Fruit fly (Drosophila melanogaster) whole organism, wandering third instar larva: ENCODE data around the gene CG42323.
A peak's percentile ranks its signal among the peaks of the same experiment; 100 is the strongest.

Experiments used
- Abd-B ChIP-seq: fragments of >200 bp; optimal IDR thresholded peaks from 2 replicates; lab custom pipeline; 2017; ENCODE audit warnings: missing biosample characterization, missing genetic modification characterization
- CG9705 ChIP-seq: fragments of 200-800 bp; sonication (Bioruptor generic); optimal IDR thresholded peaks from 2 replicates; lab custom pipeline; 2018; ENCODE audit warnings: missing biosample characterization, mild to moderate bottlenecking, missing genetic modification characterization
- CrebA ChIP-seq: fragments of 200-800 bp; sonication (Bioruptor generic); optimal IDR thresholded peaks from 2 replicates; lab custom pipeline; 2016; ENCODE audit warnings: missing biosample characterization, mild to moderate bottlenecking, missing genetic modification characterization, borderline replicate concordance
- Dfd ChIP-seq: fragments of >200 bp; optimal IDR thresholded peaks from 2 replicates; lab custom pipeline; 2017; ENCODE audit warnings: missing biosample characterization, missing genetic modification characterization
- Dif ChIP-seq: fragments of 200-275, 200-300 bp; sonication (Bioruptor generic); optimal IDR thresholded peaks from 2 replicates; lab custom pipeline; 2018; ENCODE audit warnings: missing biosample characterization, missing genetic modification characterization; ENCODE audit not compliant: partially characterized antibody
- GATAd ChIP-seq: sonication (Bioruptor generic); optimal IDR thresholded peaks from 2 replicates; lab custom pipeline; 2016; ENCODE audit warnings: missing biosample characterization, missing genetic modification characterization
- HLH106 ChIP-seq: fragments of 200-800 bp; optimal IDR thresholded peaks from 3 replicates; lab custom pipeline; 2019; ENCODE audit warnings: missing biosample characterization, mild to moderate bottlenecking, missing genetic modification characterization, moderate library complexity
- Hnf4 ChIP-seq: fragments of 200-800 bp; sonication (Bioruptor generic); optimal IDR thresholded peaks from 2 replicates; lab custom pipeline; 2016; ENCODE audit warnings: missing biosample characterization, mild to moderate bottlenecking, missing genetic modification characterization
- Hr78 ChIP-seq: fragments of >200 bp; optimal IDR thresholded peaks from 2 replicates; lab custom pipeline; 2017; ENCODE audit warnings: missing biosample characterization, missing genetic modification characterization
- Hr83 ChIP-seq: fragments of 200-300 bp; sonication (Bioruptor generic); optimal IDR thresholded peaks from 2 replicates; lab custom pipeline; 2016; ENCODE audit warnings: missing biosample characterization, mild to moderate bottlenecking, missing genetic modification characterization, moderate library complexity; ENCODE audit not compliant: poor library complexity, severe bottlenecking
- Jra ChIP-seq: sonication (Bioruptor generic); optimal IDR thresholded peaks from 2 replicates; lab custom pipeline; 2016; ENCODE audit warnings: missing biosample characterization, missing genetic modification characterization
- Mio ChIP-seq: sonication (Bioruptor generic); optimal IDR thresholded peaks from 2 replicates; lab custom pipeline; 2016; ENCODE audit warnings: missing biosample characterization, missing genetic modification characterization
- Myc ChIP-seq: fragments of >200 bp; optimal IDR thresholded peaks from 2 replicates; lab custom pipeline; 2017
- OdsH ChIP-seq: fragments of 200-800 bp; sonication (Bioruptor generic); optimal IDR thresholded peaks from 2 replicates; lab custom pipeline; 2016; ENCODE audit warnings: missing biosample characterization, mild to moderate bottlenecking, missing genetic modification characterization
- Rel ChIP-seq, 2 experiments: fragments of 200-800 bp; sonication (Bioruptor generic) in 1 of 2; optimal IDR thresholded peaks; 2 replicates in 1 of 2; 3 replicates in 1 of 2; lab custom pipeline; 2016 to 2019; ENCODE audit warnings: mild to moderate bottlenecking in 2 of 2, missing biosample characterization in 2 of 2, missing genetic modification characterization in 2 of 2, moderate library complexity in 1 of 2
- Sp1 ChIP-seq: fragments of 200-800 bp; sonication (Bioruptor generic); optimal IDR thresholded peaks from 3 replicates; lab custom pipeline; 2019; ENCODE audit warnings: missing biosample characterization, mild to moderate bottlenecking, missing genetic modification characterization, moderate library complexity
- Vsx2 ChIP-seq: fragments of 200-300, 225-300 bp; sonication (Bioruptor generic); optimal IDR thresholded peaks from 2 replicates; lab custom pipeline; 2018; ENCODE audit warnings: missing biosample characterization, missing genetic modification characterization; ENCODE audit not compliant: partially characterized antibody
- br ChIP-seq: fragments of 200-800 bp; sonication (Bioruptor generic); optimal IDR thresholded peaks from 2 replicates; lab custom pipeline; 2016; ENCODE audit warnings: missing biosample characterization, missing genetic modification characterization
- brk ChIP-seq: fragments of 200-800 bp; sonication (Bioruptor generic); optimal IDR thresholded peaks from 2 replicates; lab custom pipeline; 2016; ENCODE audit warnings: missing biosample characterization, mild to moderate bottlenecking, missing genetic modification characterization
- dl ChIP-seq, 2 experiments: fragments of 175-275, 200-275 bp in 1 of 2; fragments of 200-275 bp in 1 of 2; sonication (Bioruptor generic); optimal IDR thresholded peaks; lab custom pipeline; 2018; ENCODE audit warnings: mild to moderate bottlenecking in 2 of 2, missing biosample characterization in 2 of 2, missing genetic modification characterization in 2 of 2, moderate library complexity in 2 of 2; ENCODE audit not compliant: partially characterized antibody in 2 of 2, insufficient read depth in 1 of 2
- dmrt93B ChIP-seq: fragments of 200-800 bp; sonication (Bioruptor generic); optimal IDR thresholded peaks from 2 replicates; lab custom pipeline; 2018; ENCODE audit warnings: missing biosample characterization, mild to moderate bottlenecking, missing genetic modification characterization
- dsf ChIP-seq: sonication (Bioruptor generic); optimal IDR thresholded peaks from 2 replicates; lab custom pipeline; 2016; ENCODE audit warnings: missing biosample characterization, missing genetic modification characterization, borderline replicate concordance
- ey ChIP-seq: fragments of 200-800 bp; sonication (Bioruptor generic); optimal IDR thresholded peaks from 2 replicates; lab custom pipeline; 2016; ENCODE audit warnings: missing biosample characterization, missing genetic modification characterization
- fru ChIP-seq: fragments of 200-800 bp; sonication (Bioruptor generic); optimal IDR thresholded peaks from 3 replicates; lab custom pipeline; 2016; ENCODE audit warnings: missing biosample characterization, mild to moderate bottlenecking, missing genetic modification characterization
- h ChIP-seq: fragments of 200-800 bp; sonication (Bioruptor generic); optimal IDR thresholded peaks from 3 replicates; lab custom pipeline; 2016; ENCODE audit warnings: missing biosample characterization, mild to moderate bottlenecking, missing genetic modification characterization
- jim ChIP-seq: fragments of 175-275, 200-325 bp; sonication (Bioruptor generic); optimal IDR thresholded peaks from 2 replicates; lab custom pipeline; 2016; ENCODE audit warnings: missing biosample characterization, mild to moderate bottlenecking, missing genetic modification characterization
- pan ChIP-seq: fragments of >200 bp; optimal IDR thresholded peaks from 2 replicates; lab custom pipeline; 2017
- rgr ChIP-seq: fragments of 200-800 bp; sonication (Bioruptor generic); optimal IDR thresholded peaks from 3 replicates; lab custom pipeline; 2016; ENCODE audit warnings: missing biosample characterization, mild to moderate bottlenecking, missing genetic modification characterization
- sage ChIP-seq: fragments of 200-800 bp; sonication (Bioruptor generic); optimal IDR thresholded peaks from 2 replicates; lab custom pipeline; 2016; ENCODE audit warnings: missing biosample characterization, mild to moderate bottlenecking, missing genetic modification characterization
- sv ChIP-seq: fragments of 200-800 bp; sonication (Bioruptor generic); optimal IDR thresholded peaks from 3 replicates; lab custom pipeline; 2016; ENCODE audit warnings: missing biosample characterization, missing genetic modification characterization
- usp ChIP-seq: fragments of >200 bp; optimal IDR thresholded peaks from 2 replicates; lab custom pipeline; 2017; ENCODE audit warnings: missing biosample characterization, missing genetic modification characterization
- woc ChIP-seq: sonication (Bioruptor generic); optimal IDR thresholded peaks from 2 replicates; lab custom pipeline; 2016; ENCODE audit warnings: missing biosample characterization, mild to moderate bottlenecking, missing genetic modification characterization

Gene CG42323

DNA sequence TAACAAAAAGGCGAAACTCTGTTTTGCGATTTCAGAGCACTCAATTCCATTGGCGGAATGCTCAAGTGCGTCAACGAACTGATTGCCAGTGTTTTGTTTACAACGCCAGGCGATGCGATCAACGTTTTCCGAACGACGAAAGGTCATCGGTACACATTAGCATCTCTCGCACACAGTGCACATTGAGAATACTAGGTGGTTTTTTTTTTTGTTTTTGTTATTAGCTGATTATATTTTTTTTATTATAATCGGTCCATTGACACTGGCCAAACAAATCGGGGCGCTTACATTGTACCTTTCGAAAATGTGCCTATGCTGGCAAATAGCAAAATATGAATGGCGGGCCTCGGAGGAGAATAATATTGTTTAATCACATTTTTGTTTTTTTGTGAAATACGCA, 27.1 kb upstream of the CG42323 start:
- TF ChIP-seq GATAd, result no peak
- TF ChIP-seq Rel (GFP tag; optimal IDR thresholded peaks at IDR 0.05; lab: Kevin White, UChicago), result no peak
- TF ChIP-seq Rel (tag; optimal IDR thresholded peaks at IDR 0.05; lab: Kevin White, UChicago), result peak; percentile 40
- TF ChIP-seq Hnf4 (GFP tag; lab: Kevin White, UChicago), result no peak
- TF ChIP-seq, all 38 proteins: peak for 1

- TF ChIP-seq CG9705 (GFP tag; lab: Kevin White, UChicago), result no peak
- TF ChIP-seq Vsx2, result no peak
- TF ChIP-seq Dfd, result no peak
- TF ChIP-seq Hr83 (GFP tag; lab: Kevin White, UChicago), result no peak
- TF ChIP-seq Jra, result no peak
- no peak for TF ChIP-seq CrebA (GFP tag; lab: Kevin White, UChicago)
- TF ChIP-seq Hr78 (GFP tag; lab: Kevin White, UChicago), result no peak
- TF ChIP-seq h (GFP tag; lab: Kevin White, UChicago), result no peak
- no peak for TF ChIP-seq ey
- TF ChIP-seq Dif (GFP tag; lab: Kevin White, UChicago), result no peak
- no peak for TF ChIP-seq usp
- no peak for TF ChIP-seq pan (lab: Kevin White, UChicago)
- no peak for TF ChIP-seq brk (GFP tag; lab: Kevin White, UChicago)
- TF ChIP-seq dmrt93B (GFP tag; lab: Kevin White, UChicago), result no peak
- no peak for TF ChIP-seq Rel (GFP tag; optimal IDR thresholded peaks at IDR 0.05; lab: Kevin White, UChicago)
- no peak for TF ChIP-seq Rel (tag; optimal IDR thresholded peaks at IDR 0.05; lab: Kevin White, UChicago)
These were observed 22.2 kb upstream of the CG42323 start, which contains the start of gene CG34328 for dm6 chrX:18399965-18400364. CG34328 (minus strand) TSS chrX:18400065.

- no peak for TF ChIP-seq CrebA (GFP tag; lab: Kevin White, UChicago)
- no peak for TF ChIP-seq Rel (GFP tag; optimal IDR thresholded peaks at IDR 0.05; lab: Kevin White, UChicago)
- TF ChIP-seq Rel (tag; optimal IDR thresholded peaks at IDR 0.05; lab: Kevin White, UChicago), result peak; percentile 50
- TF ChIP-seq, all 38 proteins: peak for 1
These were observed 19.6 kb upstream of the CG42323 start for dm6 chrX:18402564-18402963.

DNA sequence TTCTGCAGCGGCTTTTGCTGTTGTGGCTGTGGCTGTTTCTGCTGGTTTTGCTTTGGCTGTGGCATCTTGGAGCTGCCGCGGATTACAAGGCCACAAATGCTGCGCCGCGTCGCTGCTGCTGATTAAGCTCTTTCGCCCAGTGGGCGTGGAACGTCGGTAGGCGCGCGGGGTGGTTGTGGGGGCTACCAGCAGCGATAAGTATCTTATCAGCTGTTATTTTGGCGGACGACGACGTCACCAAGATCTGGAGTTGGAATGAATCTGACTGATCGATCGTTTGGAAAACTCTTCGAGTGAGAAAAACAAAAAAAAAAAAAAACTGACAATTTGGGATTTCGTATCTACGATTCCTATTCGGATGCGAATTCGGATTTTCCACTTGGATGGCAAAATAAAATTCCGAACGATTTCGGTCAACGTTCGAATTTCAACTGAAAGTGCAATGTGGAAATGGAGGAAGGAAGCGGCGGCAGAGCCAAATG, 18.0 kb upstream of the CG42323 start:
- TF ChIP-seq h (GFP tag; lab: Kevin White, UChicago) (no peak), fru (GFP tag; lab: Kevin White, UChicago) (no peak), Jra (no peak), br (no peak), HLH106 (tag; lab: Kevin White, UChicago) (no peak), CrebA (GFP tag; lab: Kevin White, UChicago) (no peak), dl (GFP tag; optimal IDR thresholded peaks at IDR 0.05; lab: Kevin White, UChicago; ENCODE audit: insufficient read depth in 1 of 2, partially characterized antibody in 2 of 2) (no peak), Abd-B (no peak), Dfd (no peak), Rel (GFP tag; optimal IDR thresholded peaks at IDR 0.05; lab: Kevin White, UChicago) (no peak), Rel (tag; optimal IDR thresholded peaks at IDR 0.05; lab: Kevin White, UChicago) (peak; percentile 3), Hnf4 (GFP tag; lab: Kevin White, UChicago) (no peak), GATAd (no peak), Dif (GFP tag; lab: Kevin White, UChicago) (peak; percentile 22)
- TF ChIP-seq, all 38 proteins: peak for 2

DNA sequence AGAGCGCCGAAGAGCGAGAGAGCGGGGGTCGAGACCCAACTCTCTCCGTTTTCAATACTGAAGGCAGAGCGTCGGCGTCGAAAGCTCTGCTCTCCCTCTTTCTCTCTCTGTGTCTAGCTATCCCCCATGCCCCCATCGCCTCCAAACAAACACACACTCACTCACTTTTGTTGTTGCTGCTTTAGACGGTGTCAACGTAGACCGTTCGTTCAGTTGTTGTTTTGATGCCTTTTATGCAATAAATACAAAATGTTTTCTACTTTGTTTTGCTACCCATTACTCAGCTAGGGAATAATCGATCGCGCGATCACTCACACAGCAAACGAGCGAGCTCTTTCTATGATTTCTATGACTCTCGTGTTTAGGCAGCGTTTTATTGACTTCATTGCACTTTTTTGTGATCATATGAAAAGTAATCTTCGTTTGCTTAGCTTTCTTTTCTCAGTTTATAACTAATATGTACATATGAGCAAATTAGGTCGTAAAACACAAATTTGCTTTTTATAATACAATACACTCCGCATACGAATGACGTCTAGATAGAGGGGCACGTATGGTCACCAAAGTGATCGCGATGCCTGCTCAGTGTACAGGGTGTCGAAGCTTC, 17.5 kb upstream of the CG42323 start:
- TF ChIP-seq Mio (GFP tag; lab: Kevin White, UChicago) (no peak), Hnf4 (GFP tag; lab: Kevin White, UChicago) (peak; percentile 15), Hr78 (GFP tag; lab: Kevin White, UChicago) (no peak), woc (GFP tag; lab: Kevin White, UChicago) (no peak), Sp1 (GFP tag; lab: Kevin White, UChicago) (no peak), dmrt93B (GFP tag; lab: Kevin White, UChicago) (no peak), rgr (GFP tag; lab: Kevin White, UChicago) (no peak), pan (lab: Kevin White, UChicago) (peak; percentile 70), Abd-B (no peak), Dif (GFP tag; lab: Kevin White, UChicago) (peak; percentile 95), Vsx2 (peak; percentile 90), Jra (peak; percentile 3), GATAd (no peak), h (GFP tag; lab: Kevin White, UChicago) (peak; percentile 1), br (peak; percentile 91), fru (GFP tag; lab: Kevin White, UChicago) (peak; percentile 0), OdsH (GFP tag; lab: Kevin White, UChicago) (no peak), CG9705 (GFP tag; lab: Kevin White, UChicago) (no peak), brk (GFP tag; lab: Kevin White, UChicago) (no peak), Myc (lab: Kevin White, UChicago) (no peak), sv (GFP tag; lab: Kevin White, UChicago) (no peak), dsf (GFP tag; lab: Kevin White, UChicago) (no peak), jim (peak; percentile 1), dl (GFP tag; optimal IDR thresholded peaks at IDR 0.05; lab: Kevin White, UChicago; ENCODE audit: insufficient read depth in 1 of 2, partially characterized antibody in 2 of 2) (peak; percentile 90 to 93), sage (no peak)
